Worm (Caenorhabditis elegans): ENCODE results near the gene col-159.
A peak's percentile ranks its signal among the peaks of the same experiment; 100 is the strongest.

The col-159 gene

DNA sequence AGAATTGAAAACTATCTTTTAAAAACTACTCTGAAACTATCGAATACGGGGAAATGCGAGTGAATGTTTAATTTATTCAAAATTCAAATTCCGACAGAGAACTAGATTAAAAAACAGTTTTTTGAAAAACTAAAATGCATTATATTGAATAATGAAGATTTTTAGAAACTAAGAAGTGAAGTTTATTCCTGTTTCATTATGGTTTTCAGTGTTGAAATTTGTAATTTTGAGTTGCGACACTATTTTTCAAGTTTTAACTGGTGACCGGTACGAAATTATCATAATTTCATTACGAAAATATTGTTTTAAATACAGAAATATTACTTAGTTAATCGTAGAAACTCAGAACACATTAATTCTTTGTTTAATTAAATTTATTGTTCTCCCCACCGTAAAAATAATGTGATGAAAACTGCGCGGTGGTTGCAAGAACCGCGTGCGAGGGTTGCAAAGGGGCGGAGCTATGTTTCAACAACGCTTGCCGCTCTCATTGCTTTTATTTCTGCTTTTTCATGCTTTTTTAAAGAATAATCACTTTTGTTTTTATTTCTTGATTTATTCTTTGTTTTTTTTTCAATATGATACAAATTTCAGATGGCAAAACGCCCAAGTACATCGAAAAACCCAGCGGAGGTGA is 25.7 kb downstream of the col-159 start, which contains the start of gene him-17:
Gene him-17 (plus strand): TSS at position 595 of the 637 bp plus-strand sequence.
- TF ChIP-seq ces-1 (GFP tag; optimal IDR thresholded peaks at IDR 0.05) = no peak
- TF ChIP-seq elt-1 (tag; optimal IDR thresholded peaks at IDR 0.05; ENCODE audit: borderline replicate concordance, insufficient read depth) = peak; percentile 40
- TF ChIP-seq M03D4.4 (tag; optimal IDR thresholded peaks at IDR 0.05) = peak; percentile 67
- peak; percentile 61 for TF ChIP-seq ceh-43 (GFP tag; optimal IDR thresholded peaks at IDR 0.05)
- no peak for TF ChIP-seq unc-62 (GFP tag; optimal IDR thresholded peaks at IDR 0.05)
- TF ChIP-seq nhr-2 (tag; optimal IDR thresholded peaks at IDR 0.05) = no peak
- peak; percentile 27 for TF ChIP-seq ztf-11 (tag; optimal IDR thresholded peaks at IDR 0.05)
- no peak for TF ChIP-seq lin-32 (GFP tag; optimal IDR thresholded peaks at IDR 0.05)
- no peak for TF ChIP-seq snpc-4 (tag; optimal IDR thresholded peaks at IDR 0.05)
- peak; percentile 49 for TF ChIP-seq sem-2 (GFP tag; optimal IDR thresholded peaks at IDR 0.05)
- TF ChIP-seq lin-13 (tag; optimal IDR thresholded peaks at IDR 0.05) = peak; percentile 47
- TF ChIP-seq bed-3 (GFP tag; optimal IDR thresholded peaks at IDR 0.05) = peak; percentile 42
- no peak for TF ChIP-seq flh-1 (GFP tag; optimal IDR thresholded peaks at IDR 0.05)
- no peak for TF ChIP-seq elt-3 (tag; optimal IDR thresholded peaks at IDR 0.05)
- TF ChIP-seq nhr-237 (tag; optimal IDR thresholded peaks at IDR 0.05) = peak; percentile 2
- TF ChIP-seq tbx-8 (GFP tag; optimal IDR thresholded peaks at IDR 0.05) = no peak
- TF ChIP-seq mab-5 (tag; optimal IDR thresholded peaks at IDR 0.05) = peak; percentile 65
- TF ChIP-seq nhr-28 (tag; optimal IDR thresholded peaks at IDR 0.05) = no peak
- TF ChIP-seq lsy-2 (tag; optimal IDR thresholded peaks at IDR 0.05) = peak; percentile 2
- peak; percentile 19 for TF ChIP-seq ceh-83 (GFP tag; optimal IDR thresholded peaks at IDR 0.05)
- TF ChIP-seq zip-8 (tag; optimal IDR thresholded peaks at IDR 0.05) = no peak
- peak; percentile 72 for TF ChIP-seq mep-1 (tag; optimal IDR thresholded peaks at IDR 0.05)
- peak; percentile 57 for TF ChIP-seq pha-4 (tag; optimal IDR thresholded peaks at IDR 0.05)
- no peak for TF ChIP-seq ceh-39 (tag; optimal IDR thresholded peaks at IDR 0.05)
- no peak for TF ChIP-seq blmp-1 (tag; optimal IDR thresholded peaks at IDR 0.05)
- peak; percentile 47 for TF ChIP-seq hlh-1 (tag; optimal IDR thresholded peaks at IDR 0.05)
- no peak for TF ChIP-seq nhr-12 (tag; optimal IDR thresholded peaks at IDR 0.05)
- TF ChIP-seq drap-1 (GFP tag; optimal IDR thresholded peaks at IDR 0.05) = peak; percentile 54
- peak; percentile 44 for TF ChIP-seq cnd-1 (tag; optimal IDR thresholded peaks at IDR 0.05)
- TF ChIP-seq unc-120 (tag; optimal IDR thresholded peaks at IDR 0.05; ENCODE audit: poor library complexity, severe bottlenecking) = peak; percentile 43
- TF ChIP-seq nhr-76 (tag; optimal IDR thresholded peaks at IDR 0.05) = no peak
- peak; percentile 39 for TF ChIP-seq ham-2 (GFP tag; optimal IDR thresholded peaks at IDR 0.05)
- peak; percentile 85 for TF ChIP-seq mls-2 (tag; optimal IDR thresholded peaks at IDR 0.05)
- peak; percentile 72 for TF ChIP-seq sptf-1 (tag; optimal IDR thresholded peaks at IDR 0.05)
- no peak for TF ChIP-seq unc-39 (tag; optimal IDR thresholded peaks at IDR 0.05)

DNA sequence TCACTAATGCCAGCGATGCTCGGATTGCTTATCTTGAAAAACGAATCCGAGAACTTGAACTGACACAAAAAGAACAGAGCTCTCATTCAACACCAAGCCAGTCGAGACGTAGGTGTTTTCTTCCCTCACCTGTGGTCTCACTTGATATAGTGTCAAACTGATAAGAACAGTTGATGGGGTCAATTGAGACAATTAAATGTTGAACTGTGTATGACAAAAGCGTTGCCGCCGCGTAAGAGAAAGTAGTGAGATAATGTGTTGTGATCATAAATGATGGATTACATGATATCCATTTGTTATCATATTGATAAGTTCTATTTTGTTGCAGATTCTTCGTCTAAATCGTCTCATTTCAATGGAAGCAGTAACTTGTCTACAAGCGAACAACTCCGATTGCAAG is 28.3 kb downstream of the col-159 start:
- TF ChIP-seq blmp-1 (tag; optimal IDR thresholded peaks at IDR 0.05) (peak; percentile 20), ceh-83 (GFP tag; optimal IDR thresholded peaks at IDR 0.05) (no peak)

DNA sequence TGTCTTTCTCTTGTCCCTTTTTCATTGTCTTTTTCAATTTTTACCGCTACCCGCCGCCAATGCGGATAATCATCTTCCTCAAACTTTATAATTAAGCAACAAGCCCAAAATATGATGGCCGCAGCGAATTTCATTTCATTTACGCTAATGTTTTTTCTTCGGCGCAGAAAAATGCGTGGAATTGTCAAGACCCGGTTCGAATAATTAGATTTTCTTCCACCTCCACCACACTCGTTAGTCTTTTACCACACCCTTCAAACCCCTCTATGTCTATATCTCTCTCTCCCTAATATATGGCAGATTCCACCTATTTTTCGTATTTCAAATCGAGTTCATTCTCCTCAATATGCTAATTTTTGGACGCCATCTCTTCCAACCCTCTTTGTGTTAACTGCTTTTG is 31.5 kb downstream of the col-159 start:
- TF ChIP-seq unc-39 (tag; optimal IDR thresholded peaks at IDR 0.05) = no peak
- TF ChIP-seq ces-1 (GFP tag; optimal IDR thresholded peaks at IDR 0.05) = peak; percentile 82
- TF ChIP-seq sem-2 (GFP tag; optimal IDR thresholded peaks at IDR 0.05) = no peak
- TF ChIP-seq sptf-1 (tag; optimal IDR thresholded peaks at IDR 0.05) = no peak
- no peak for TF ChIP-seq blmp-1 (tag; optimal IDR thresholded peaks at IDR 0.05)
- no peak for TF ChIP-seq M03D4.4 (tag; optimal IDR thresholded peaks at IDR 0.05)
- TF ChIP-seq mab-5 (tag; optimal IDR thresholded peaks at IDR 0.05) = no peak
- TF ChIP-seq zip-8 (tag; optimal IDR thresholded peaks at IDR 0.05) = no peak

DNA sequence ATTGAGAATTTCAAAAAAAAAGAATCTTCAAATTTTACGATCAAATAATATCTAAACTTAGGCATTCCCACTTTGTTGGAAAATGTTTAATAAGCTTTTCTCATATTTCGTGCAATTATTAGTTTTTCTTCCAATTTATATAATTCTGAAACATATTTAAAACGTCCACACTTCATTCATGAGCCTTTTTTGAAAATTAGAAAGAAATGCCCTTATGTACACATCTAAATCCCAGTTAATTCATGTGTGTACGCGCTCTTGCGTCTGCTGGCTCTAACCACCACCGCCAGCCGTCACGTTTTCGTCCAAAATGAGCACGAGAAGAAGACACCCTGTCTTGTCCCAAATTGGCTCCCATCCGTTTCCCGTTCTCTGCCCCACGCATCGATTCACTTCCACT is 35.4 kb downstream of the col-159 start:
- TF ChIP-seq snpc-4 (tag; optimal IDR thresholded peaks at IDR 0.05) (no peak), drap-1 (GFP tag; optimal IDR thresholded peaks at IDR 0.05) (no peak), unc-62 (GFP tag; optimal IDR thresholded peaks at IDR 0.05) (no peak), ceh-83 (GFP tag; optimal IDR thresholded peaks at IDR 0.05) (no peak)

Measured in whole organism, mixed stage, embryonic.